Worm (Caenorhabditis elegans) whole organism, young adult: ENCODE data around the gene C55B6.4.
A peak's percentile ranks its signal among the peaks of the same experiment; 100 is the strongest.

Experiments
- B0019.2 ChIP-seq: fragments of 200-800 bp; sonication (Bioruptor generic); conservative IDR thresholded peaks from 2 replicates; pipeline ENCODE4 v1.3.6; 2022; ENCODE audit warnings: missing genetic modification reagents, missing genetic modification characterization, missing compliant biosample characterization
- B0035.1 ChIP-seq: sonication (generic microtip); optimal IDR thresholded peaks from 2 replicates; lab custom pipeline; 2016; ENCODE audit warnings: missing genetic modification characterization, mild to moderate bottlenecking, missing compliant biosample characterization, missing genotype, missing genetic modification reagents
- C17E4.6 ChIP-seq: fragments of 200-800 bp; sonication (Bioruptor generic); IDR thresholded peaks from 2 replicates; pipeline ENCODE4 v1.3.6; 2022; ENCODE audit warnings: missing genetic modification reagents, missing genetic modification characterization, missing compliant biosample characterization
- D2030.7 ChIP-seq: fragments of 200-800 bp; sonication (Bioruptor generic); IDR thresholded peaks from 2 replicates; pipeline ENCODE4 v1.3.6; 2022; ENCODE audit warnings: missing genetic modification reagents, missing genetic modification characterization, missing compliant biosample characterization
- F39B2.1 ChIP-seq: fragments of 200-800 bp; sonication (Bioruptor generic); IDR thresholded peaks from 2 replicates; pipeline ENCODE4 v1.3.6; 2022; ENCODE audit warnings: missing genetic modification reagents, missing genetic modification characterization, missing compliant biosample characterization
- F57A8.1 ChIP-seq: fragments of 200-800 bp; sonication (Bioruptor generic); optimal IDR thresholded peaks from 2 replicates; lab custom pipeline; 2018; ENCODE audit warnings: mild to moderate bottlenecking, missing genetic modification characterization, moderate library complexity, missing compliant biosample characterization
- F57C9.4 ChIP-seq: sonication (generic microtip); optimal IDR thresholded peaks from 2 replicates; lab custom pipeline; 2017; ENCODE audit warnings: mild to moderate bottlenecking, missing genetic modification characterization, missing compliant biosample characterization
- K11D2.4 ChIP-seq: fragments of 200-800 bp; sonication (Bioruptor generic); IDR thresholded peaks from 2 replicates; pipeline ENCODE4 v1.3.6; 2022; ENCODE audit warnings: missing genetic modification reagents, missing genetic modification characterization, missing compliant biosample characterization
- T26A5.8 ChIP-seq: sonication (generic microtip); optimal IDR thresholded peaks from 2 replicates; lab custom pipeline; 2016; ENCODE audit warnings: missing genetic modification characterization, missing compliant biosample characterization
- Y53F4B.3 ChIP-seq: fragments of 200-800 bp; sonication (Bioruptor generic); IDR thresholded peaks from 2 replicates; pipeline ENCODE4 v1.3.6; 2022; ENCODE audit warnings: missing genetic modification reagents, missing genetic modification characterization, missing compliant biosample characterization
- Y56A3A.18 ChIP-seq: fragments of 200-800 bp; sonication (Bioruptor generic); IDR thresholded peaks from 2 replicates; pipeline ENCODE4 v1.3.6; 2022; ENCODE audit warnings: missing genetic modification reagents, missing genetic modification characterization, missing compliant biosample characterization
- Y67H2A.10 ChIP-seq: fragments of 200-800 bp; sonication (Bioruptor generic); conservative IDR thresholded peaks from 2 replicates; pipeline ENCODE4 v1.3.6; 2022; ENCODE audit warnings: missing genetic modification reagents, missing genetic modification characterization, missing compliant biosample characterization
- Y79H2A.3 ChIP-seq: fragments of 200-800 bp; sonication (Bioruptor generic); conservative IDR thresholded peaks from 2 replicates; pipeline ENCODE4 v1.3.6; 2022; ENCODE audit warnings: missing genetic modification reagents, missing genetic modification characterization, missing compliant biosample characterization
- Y95B8A.8 ChIP-seq: fragments of 200-800 bp; sonication (Bioruptor generic); IDR thresholded peaks from 2 replicates; pipeline ENCODE4 v1.3.6; 2022; ENCODE audit warnings: missing genetic modification reagents, missing genetic modification characterization, missing compliant biosample characterization
- aptf-2 ChIP-seq: fragments of 200-800 bp; sonication (Bioruptor generic); conservative IDR thresholded peaks from 2 replicates; pipeline ENCODE4 v1.3.6; 2022; ENCODE audit warnings: missing genetic modification reagents, missing genetic modification characterization, missing compliant biosample characterization
- atf-7 ChIP-seq: sonication (generic microtip); optimal IDR thresholded peaks from 2 replicates; lab custom pipeline; 2017; ENCODE audit warnings: mild to moderate bottlenecking, missing genetic modification characterization, missing compliant biosample characterization
- attf-6 ChIP-seq: fragments of 200-800 bp; sonication (Bioruptor generic); IDR thresholded peaks from 2 replicates; pipeline ENCODE4 v1.3.6; 2022; ENCODE audit warnings: missing genetic modification reagents, missing genetic modification characterization, missing compliant biosample characterization
- ceh-40 ChIP-seq: fragments of 200-800 bp; sonication (Bioruptor generic); IDR thresholded peaks from 2 replicates; pipeline ENCODE4 v1.3.6; 2022; ENCODE audit warnings: missing genetic modification characterization, missing compliant biosample characterization
- ceh-58 ChIP-seq: fragments of 200-800 bp; sonication (Bioruptor generic); IDR thresholded peaks from 2 replicates; pipeline ENCODE4 v1.3.6; 2022; ENCODE audit warnings: missing genetic modification characterization, missing compliant biosample characterization
- die-1 ChIP-seq: sonication (generic microtip); optimal IDR thresholded peaks from 2 replicates; lab custom pipeline; 2016; ENCODE audit warnings: missing genotype, mild to moderate bottlenecking, missing genetic modification characterization, missing compliant biosample characterization
- dox-1 ChIP-seq: fragments of 200-800 bp; sonication (Bioruptor generic); IDR thresholded peaks from 2 replicates; pipeline ENCODE4 v1.3.6; 2022; ENCODE audit warnings: missing genetic modification reagents, missing genetic modification characterization, missing compliant biosample characterization
- dpl-1 ChIP-seq: fragments of 150-350 bp; optimal IDR thresholded peaks from 2 replicates; lab custom pipeline; 2014; ENCODE audit warnings: missing biosample characterization, missing genetic modification reagents, missing genetic modification characterization
- efl-1 ChIP-seq: fragments of 150-350 bp; optimal IDR thresholded peaks from 2 replicates; lab custom pipeline; 2014; ENCODE audit warnings: missing biosample characterization, missing genetic modification reagents, missing genetic modification characterization
- egrh-3 ChIP-seq: fragments of 200-800 bp; sonication (Bioruptor generic); IDR thresholded peaks from 2 replicates; pipeline ENCODE4 v1.3.6; 2022; ENCODE audit warnings: missing genetic modification reagents, missing genetic modification characterization, missing compliant biosample characterization
- gei-17 ChIP-seq: fragments of 200-800 bp; sonication (Bioruptor generic); optimal IDR thresholded peaks from 2 replicates; lab custom pipeline; 2018; ENCODE audit warnings: mild to moderate bottlenecking, missing genetic modification characterization, missing compliant biosample characterization
- hlh-26 ChIP-seq: fragments of 200-800 bp; sonication (Bioruptor generic); conservative IDR thresholded peaks from 2 replicates; pipeline ENCODE4 v1.3.6; 2022; ENCODE audit warnings: missing genetic modification reagents, missing genetic modification characterization, missing compliant biosample characterization
- hmg-1.2 ChIP-seq: fragments of 200-800 bp; sonication (Bioruptor generic); IDR thresholded peaks from 2 replicates; pipeline ENCODE4 v1.3.6; 2022; ENCODE audit warnings: missing genetic modification reagents, missing genetic modification characterization, missing compliant biosample characterization
- hsf-1 ChIP-seq: fragments of 200-800 bp; sonication (Bioruptor generic); IDR thresholded peaks from 2 replicates; pipeline ENCODE4 v1.3.6; 2022; ENCODE audit warnings: missing genetic modification reagents, missing genetic modification characterization, missing compliant biosample characterization
- lag-1 ChIP-seq: fragments of 200-800 bp; sonication (Bioruptor generic); IDR thresholded peaks from 2 replicates; pipeline ENCODE4 v1.3.6; 2022; ENCODE audit warnings: missing genetic modification reagents, missing genetic modification characterization, missing compliant biosample characterization
- let-526 ChIP-seq: fragments of 200-800 bp; sonication (Bioruptor generic); IDR thresholded peaks from 2 replicates; pipeline ENCODE4 v1.3.6; 2022; ENCODE audit warnings: missing genetic modification reagents, missing genetic modification characterization, missing compliant biosample characterization
- let-607 ChIP-seq, 2 experiments: fragments of 200-800 bp in 1 of 2; sonication (Bioruptor generic) in 1 of 2; sonication (generic microtip) in 1 of 2; optimal IDR thresholded peaks; 2 replicates each; lab custom pipeline; 2016 to 2018; ENCODE audit warnings: mild to moderate bottlenecking in 2 of 2, missing compliant biosample characterization in 2 of 2, missing genetic modification characterization in 2 of 2, moderate library complexity in 2 of 2, missing genotype in 1 of 2
- madf-10 ChIP-seq: sonication (generic microtip); optimal IDR thresholded peaks from 2 replicates; lab custom pipeline; 2016; ENCODE audit warnings: mild to moderate bottlenecking, missing genetic modification characterization, missing compliant biosample characterization
- madf-3 ChIP-seq: fragments of 200-800 bp; sonication (Bioruptor generic); IDR thresholded peaks from 2 replicates; pipeline ENCODE4 v1.3.6; 2022; ENCODE audit warnings: missing genetic modification reagents, missing genetic modification characterization, missing compliant biosample characterization
- madf-6 ChIP-seq: fragments of 200-800 bp; sonication (Bioruptor generic); IDR thresholded peaks from 2 replicates; pipeline ENCODE4 v1.3.6; 2022; ENCODE audit warnings: missing genetic modification reagents, missing genetic modification characterization, missing compliant biosample characterization
- madf-8 ChIP-seq: fragments of 200-800 bp; sonication (Bioruptor generic); conservative IDR thresholded peaks from 2 replicates; pipeline ENCODE4 v1.3.6; 2022; ENCODE audit warnings: missing genetic modification reagents, missing genetic modification characterization, missing compliant biosample characterization
- mes-4 ChIP-seq: sonication (generic microtip); optimal IDR thresholded peaks from 2 replicates; lab custom pipeline; 2016; ENCODE audit warnings: missing genotype, missing genetic modification characterization, missing compliant biosample characterization
- nhr-120 ChIP-seq: fragments of 200-800 bp; sonication (Bioruptor generic); IDR thresholded peaks from 2 replicates; pipeline ENCODE4 v1.3.6; 2022; ENCODE audit warnings: missing genetic modification characterization, missing compliant biosample characterization
- nhr-80 ChIP-seq: sonication (generic microtip); optimal IDR thresholded peaks from 2 replicates; lab custom pipeline; 2016; ENCODE audit warnings: missing genetic modification characterization, missing compliant biosample characterization
- rpc-1 ChIP-seq, 2 experiments: fragments of 150-350 bp in 1 of 2; sonication (generic microtip) in 1 of 2; optimal IDR thresholded peaks; 2 replicates each; lab custom pipeline; 2014 to 2018; ENCODE audit warnings: missing biosample characterization in 1 of 2, missing genetic modification characterization in 1 of 2, missing genetic modification reagents in 1 of 2, missing genotype in 1 of 2
- snpc-1.1 ChIP-seq: sonication (generic microtip); optimal IDR thresholded peaks from 2 replicates; lab custom pipeline; 2017; ENCODE audit warnings: missing genetic modification characterization, mild to moderate bottlenecking, missing compliant biosample characterization, antibody characterized with exemption, moderate library complexity, missing genotype, missing genetic modification reagents; ENCODE audit not compliant: insufficient read depth
- ztf-26 ChIP-seq: sonication (generic microtip); optimal IDR thresholded peaks from 2 replicates; lab custom pipeline; 2017; ENCODE audit warnings: missing genetic modification characterization, missing compliant biosample characterization
- ztf-28 ChIP-seq: fragments of 200-800 bp; sonication (Bioruptor generic); IDR thresholded peaks from 2 replicates; pipeline ENCODE4 v1.3.6; 2022; ENCODE audit warnings: missing genetic modification reagents, missing genetic modification characterization, missing compliant biosample characterization
- ztf-6 ChIP-seq: fragments of 200-800 bp; sonication (Bioruptor generic); IDR thresholded peaks from 2 replicates; pipeline ENCODE4 v1.3.6; 2022; ENCODE audit warnings: missing genetic modification reagents, missing genetic modification characterization, missing compliant biosample characterization

C55B6.4 gene

DNA sequence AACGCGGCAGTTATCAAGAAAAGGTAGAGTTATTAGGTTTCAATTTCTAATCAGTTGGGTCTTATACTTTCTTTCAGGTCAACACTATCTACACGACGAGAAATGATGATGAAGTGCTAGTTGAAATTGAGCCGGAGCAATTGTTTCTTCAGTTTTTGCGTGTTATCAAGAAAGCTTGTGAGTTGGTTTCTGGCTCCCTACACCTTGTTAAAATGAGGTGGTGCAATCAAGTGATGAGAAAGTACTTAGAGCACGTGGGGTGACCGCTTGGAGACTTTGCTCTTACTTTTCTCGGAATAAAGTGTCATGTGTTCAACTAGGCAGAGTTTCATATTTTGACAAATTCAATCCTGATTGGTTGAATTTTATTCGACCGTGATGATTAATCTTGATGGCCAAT, 13.0 kb upstream of the C55B6.4 start (continued):
- TF ChIP-seq attf-6 (GFP tag; lab: Robert Waterston, UW) (no peak), nhr-80 (tag; lab: Kevin White, UChicago) (peak; percentile 95), ztf-28 (no peak), atf-7 (tag; lab: Kevin White, UChicago) (peak; percentile 61), let-607 (tag; optimal IDR thresholded peaks at IDR 0.05; lab: Kevin White, UChicago) (peak in 1 of 2 experiments; percentile 66)

DNA sequence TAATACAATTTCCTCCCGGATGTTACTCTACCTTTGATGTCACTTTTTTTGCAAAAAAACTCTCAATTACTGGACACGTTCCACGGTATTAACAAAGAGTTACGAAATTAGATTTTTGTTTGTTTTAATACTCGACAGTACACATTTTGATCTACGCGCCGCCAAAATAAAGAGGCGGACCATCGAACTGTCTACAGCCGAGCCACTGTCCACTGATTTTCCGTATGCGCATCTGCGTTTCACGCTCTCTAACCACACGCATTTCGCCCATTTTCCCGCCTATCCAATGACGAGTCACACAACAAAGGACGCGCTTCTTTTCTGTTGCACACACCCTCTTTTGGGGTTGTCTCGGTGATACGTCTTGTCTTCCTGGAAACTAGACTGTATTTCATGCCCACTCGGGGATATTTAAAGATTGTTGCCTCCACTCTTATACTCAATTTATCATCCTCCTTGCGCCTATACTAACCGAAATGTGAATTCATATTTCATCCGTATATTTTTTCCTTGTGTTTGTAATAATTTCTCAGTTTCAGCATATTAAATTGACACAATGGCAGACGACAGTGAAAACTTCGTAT, 12.4 kb upstream of the C55B6.4 start, which contains the start of gene C55B6.1:
TSS of gene C55B6.1 (plus strand) at position 534 of the 584 bp plus-strand sequence.
- no peak for TF ChIP-seq Y95B8A.8
- TF ChIP-seq madf-10 (tag; lab: Kevin White, UChicago), result no peak
- TF ChIP-seq nhr-80 (tag; lab: Kevin White, UChicago), result no peak
- TF ChIP-seq hsf-1 (GFP tag; lab: Robert Waterston, UW), result 0 out of 2 replicates have a peak, but pooled peaks have one; percentile 26
- peak; percentile 49 for TF ChIP-seq hmg-1.2 (GFP tag; lab: Robert Waterston, UW)
- TF ChIP-seq aptf-2 (GFP tag; lab: Robert Waterston, UW), result 0 out of 2 replicates have a peak, but pooled peaks have one; percentile 18
- TF ChIP-seq dox-1 (GFP tag; lab: Robert Waterston, UW), result peak; percentile 40; the same call in 1 of the 2 replicates
- no peak for TF ChIP-seq madf-3
- TF ChIP-seq efl-1 (GFP tag; lab: Kevin White, UChicago), result peak; percentile 36
- TF ChIP-seq gei-17, result no peak
- TF ChIP-seq Y67H2A.10, result no peak
- peak; percentile 39; the same call in 1 of the 2 replicates for TF ChIP-seq madf-6 (GFP tag; lab: Robert Waterston, UW)
- no peak; the same call in 1 of the 2 replicates for TF ChIP-seq D2030.7 (GFP tag; lab: Robert Waterston, UW)
- TF ChIP-seq hlh-26 (GFP tag; lab: Robert Waterston, UW), result no peak
- no peak for TF ChIP-seq C17E4.6
- no peak for TF ChIP-seq mes-4
- no peak for TF ChIP-seq Y56A3A.18
- no peak for TF ChIP-seq F39B2.1 (GFP tag; lab: Robert Waterston, UW)
- no peak for TF ChIP-seq B0019.2 (GFP tag; lab: Robert Waterston, UW)
- no peak for TF ChIP-seq ceh-58 (GFP tag; lab: Robert Waterston, UW)
- no peak for TF ChIP-seq die-1 (tag; lab: Kevin White, UChicago)
- no peak for TF ChIP-seq snpc-1.1 (tag; lab: Kevin White, UChicago)
- TF ChIP-seq B0035.1, result no peak
- no peak for TF ChIP-seq let-526 (GFP tag; lab: Robert Waterston, UW)
- TF ChIP-seq nhr-120 (GFP tag; lab: Robert Waterston, UW), result no peak
- TF ChIP-seq madf-8 (GFP tag; lab: Robert Waterston, UW), result peak; percentile 22
- no peak for TF ChIP-seq F57A8.1 (GFP tag; lab: Kevin White, UChicago)
- TF ChIP-seq, all 124 proteins: peak for 7

DNA sequence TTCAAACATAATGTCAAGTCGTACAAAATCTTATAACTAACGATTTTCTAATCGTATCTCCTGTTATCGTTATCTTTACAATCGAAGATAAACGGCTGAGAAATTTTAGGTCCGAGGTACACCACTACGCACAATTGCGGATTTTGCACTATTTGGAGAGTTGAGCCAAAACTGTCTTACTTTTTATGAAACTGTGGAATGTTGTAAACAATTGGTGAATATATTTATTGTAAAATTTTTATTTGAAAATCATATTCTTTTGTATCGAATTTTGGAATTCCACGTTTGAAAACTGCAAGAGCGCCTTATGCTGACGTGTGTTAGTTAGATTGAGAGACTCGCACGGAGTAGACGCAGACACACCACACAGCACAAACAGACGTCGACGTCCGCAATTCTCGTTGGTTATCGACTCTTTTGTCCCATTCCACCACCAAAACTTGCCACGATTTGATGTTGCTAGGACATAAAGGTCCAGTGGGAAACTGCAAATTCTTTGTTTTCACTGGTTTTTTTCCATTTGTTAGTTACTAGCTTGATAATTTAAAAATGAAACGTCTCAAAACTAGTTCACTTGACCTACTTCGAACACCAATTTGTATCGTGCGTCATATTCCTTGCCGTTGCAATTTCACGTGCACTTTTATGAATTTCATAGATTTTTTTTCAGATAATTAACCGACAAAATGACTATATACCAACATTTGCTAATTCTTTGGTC, 6.6 kb upstream of the C55B6.4 start, which contains the start of gene dnj-7:
TSS of gene dnj-7 (plus strand) at position 671 of the 721 bp plus-strand sequence.
- TF ChIP-seq attf-6 (GFP tag; lab: Robert Waterston, UW) (no peak), F57C9.4 (tag; lab: Kevin White, UChicago) (no peak), ztf-6 (GFP tag; lab: Robert Waterston, UW) (no peak), Y95B8A.8 (no peak), egrh-3 (GFP tag; lab: Robert Waterston, UW) (no peak), dpl-1 (no peak), nhr-80 (tag; lab: Kevin White, UChicago) (peak; percentile 55), T26A5.8 (tag; lab: Kevin White, UChicago) (no peak), ztf-26 (tag; lab: Kevin White, UChicago) (no peak), hmg-1.2 (GFP tag; lab: Robert Waterston, UW) (peak; percentile 36; the same call in 1 of the 2 replicates), lag-1 (GFP tag; lab: Robert Waterston, UW) (no peak), K11D2.4 (GFP tag; lab: Robert Waterston, UW) (no peak), let-607 (tag; optimal IDR thresholded peaks at IDR 0.05; lab: Kevin White, UChicago) (peak; percentile 81 to 86), Y53F4B.3 (no peak), madf-6 (GFP tag; lab: Robert Waterston, UW) (no peak), ceh-40 (GFP tag; lab: Robert Waterston, UW) (no peak), Y79H2A.3 (GFP tag; lab: Robert Waterston, UW) (no peak), F39B2.1 (GFP tag; lab: Robert Waterston, UW) (no peak), rpc-1 (optimal IDR thresholded peaks at IDR 0.05; lab: Kevin White, UChicago) (no peak), rpc-1 (tag; optimal IDR thresholded peaks at IDR 0.05; lab: Kevin White, UChicago) (no peak), madf-8 (GFP tag; lab: Robert Waterston, UW) (no peak)
